Fruit fly (Drosophila melanogaster): ENCODE data around the gene Nek2.

The Nek2 gene

DNA sequence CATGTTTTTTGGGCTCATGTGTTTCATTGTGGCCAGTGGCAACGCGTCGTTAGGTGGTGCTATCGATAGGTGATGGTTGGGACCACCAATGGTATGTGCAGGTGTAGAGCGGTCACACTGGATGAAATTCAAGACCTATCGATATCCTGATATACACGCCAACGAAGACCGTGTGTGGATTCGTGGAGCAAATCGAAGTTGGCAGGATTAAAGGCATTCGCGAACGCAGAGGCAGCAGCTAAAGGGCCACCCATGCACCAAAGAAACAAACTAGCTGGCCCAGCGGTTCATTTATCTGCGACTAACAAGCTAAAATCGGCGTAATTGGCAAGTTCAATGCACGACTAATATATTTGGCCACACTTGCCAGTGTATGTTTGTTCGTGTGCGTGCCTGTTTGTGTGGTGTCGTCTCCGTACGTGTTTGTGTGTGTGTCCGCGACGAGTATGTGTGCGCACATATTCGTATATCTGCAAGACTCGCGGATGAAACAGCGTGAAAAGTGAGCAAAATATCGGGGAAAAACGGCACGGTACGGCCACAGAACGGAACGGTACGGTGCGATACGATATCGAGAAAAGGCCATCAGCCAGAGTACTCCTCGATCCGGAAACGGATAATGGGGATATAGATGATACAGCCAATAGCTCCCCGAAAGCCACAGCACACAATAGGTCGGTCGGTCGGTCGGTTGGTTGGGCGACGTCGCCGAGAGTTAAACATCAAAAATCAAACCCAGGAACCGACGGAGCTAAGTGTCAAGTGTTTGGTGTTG lies 44.5 kb upstream of the Nek2 start, which contains the start of gene Ubr3 (continued):
- TF ChIP-seq en (GFP tag; optimal IDR thresholded peaks at IDR 0.05) (no peak), Awh (GFP tag; IDR thresholded peaks at IDR 0.05) (no peak), CG14710 (tag; optimal IDR thresholded peaks at IDR 0.05) (peak; percentile 52), Hand (GFP tag; optimal IDR thresholded peaks at IDR 0.05) (no peak), Tbp (GFP tag; optimal IDR thresholded peaks at IDR 0.05) (no peak), Jarid2 (GFP tag; optimal IDR thresholded peaks at IDR 0.05) (no peak), CG32772 (GFP tag; IDR thresholded peaks at IDR 0.05) (no peak), CG1024 (GFP tag; IDR thresholded peaks at IDR 0.05) (no peak), CG11247 (GFP tag; IDR thresholded peaks at IDR 0.05) (no peak), tna (GFP tag; IDR thresholded peaks at IDR 0.05; ENCODE audit: partially characterized antibody) (peak; percentile 62), NC2β (GFP tag; optimal IDR thresholded peaks at IDR 0.05) (peak; percentile 35), Rx (GFP tag; IDR thresholded peaks at IDR 0.05) (0 out of 2 replicates have a peak, but pooled peaks have one; percentile 11), Bgb (GFP tag; IDR thresholded peaks at IDR 0.05; ENCODE audit: partially characterized antibody) (peak; percentile 86), pan (optimal IDR thresholded peaks at IDR 0.05) (no peak), pan (GFP tag; optimal IDR thresholded peaks at IDR 0.05 in 1 of 2, IDR thresholded peaks at IDR 0.05 in 1 of 2) (no peak), CG4404 (GFP tag; IDR thresholded peaks at IDR 0.05) (no peak), Dip3 (GFP tag; optimal IDR thresholded peaks at IDR 0.05) (no peak), Xrp1 (GFP tag; IDR thresholded peaks at IDR 0.05) (no peak), CG7963 (GFP tag; IDR thresholded peaks at IDR 0.05; ENCODE audit: partially characterized antibody) (peak; percentile 74), zfh1 (GFP tag; IDR thresholded peaks at IDR 0.05) (no peak), MTF-1 (GFP tag; optimal IDR thresholded peaks at IDR 0.05; ENCODE audit: borderline replicate concordance) (no peak), lov (optimal IDR thresholded peaks at IDR 0.05) (no peak), lov (GFP tag; IDR thresholded peaks at IDR 0.05) (no peak), Usf (GFP tag; optimal IDR thresholded peaks at IDR 0.05) (no peak), Scr (GFP tag; IDR thresholded peaks at IDR 0.05; ENCODE audit: partially characterized antibody) (peak; percentile 78), CG10543 (GFP tag; optimal IDR thresholded peaks at IDR 0.05) (peak; percentile 21), HLH3B (GFP tag; IDR thresholded peaks at IDR 0.05) (no peak), klu (GFP tag; IDR thresholded peaks at IDR 0.05) (no peak), ken (GFP tag; IDR thresholded peaks at IDR 0.05) (no peak), CG2889 (GFP tag; IDR thresholded peaks at IDR 0.05) (no peak), CG13775 (GFP tag; optimal IDR thresholded peaks at IDR 0.05) (no peak), BtbVII (GFP tag; optimal IDR thresholded peaks at IDR 0.05) (no peak), sens (GFP tag) (peak; percentile 60), Ravus (GFP tag; IDR thresholded peaks at IDR 0.05) (no peak), mam (GFP tag; optimal IDR thresholded peaks at IDR 0.05) (peak; percentile 4), CG1647 (GFP tag; optimal IDR thresholded peaks at IDR 0.05) (no peak), salm (tag; optimal IDR thresholded peaks at IDR 0.05) (no peak), ab (GFP tag; optimal IDR thresholded peaks at IDR 0.05) (no peak), E2f1 (GFP tag; IDR thresholded peaks at IDR 0.05) (no peak), unpg (GFP tag; optimal IDR thresholded peaks at IDR 0.05) (no peak), fd102C (GFP tag; optimal IDR thresholded peaks at IDR 0.05) (no peak), chn (GFP tag; optimal IDR thresholded peaks at IDR 0.05) (no peak), Hmr (GFP tag; optimal IDR thresholded peaks at IDR 0.05) (peak; percentile 51), CrebB (tag; optimal IDR thresholded peaks at IDR 0.05) (no peak), nau (GFP tag; optimal IDR thresholded peaks at IDR 0.05) (no peak), ac (GFP tag; optimal IDR thresholded peaks at IDR 0.05) (no peak), Chrac-16 (GFP tag; optimal IDR thresholded peaks at IDR 0.05) (no peak), bcd (GFP tag; optimal IDR thresholded peaks at IDR 0.05) (no peak), CG10366 (GFP tag; IDR thresholded peaks at IDR 0.05) (no peak), toy (GFP tag; IDR thresholded peaks at IDR 0.05) (no peak), sob (GFP tag; IDR thresholded peaks at IDR 0.05) (no peak)

Measured in whole organism, embryonic.